Fruit fly (Drosophila melanogaster): Measurements from ENCODE around the gene scny.
A peak's percentile ranks its signal among the peaks of the same experiment; 100 is the strongest.

- TF ChIP-seq Snoo (tag; optimal IDR thresholded peaks at IDR 0.05) = peak; percentile 13
- no peak for TF ChIP-seq CG4496 (GFP tag; IDR thresholded peaks at IDR 0.05)
- no peak for TF ChIP-seq gl (tag; optimal IDR thresholded peaks at IDR 0.05)
- TF ChIP-seq fd96Ca (GFP tag; IDR thresholded peaks at IDR 0.05) = 0 out of 3 replicates have a peak, but pooled peaks have one; percentile 28
- no peak for TF ChIP-seq EcR (GFP tag; optimal IDR thresholded peaks at IDR 0.05)
- no peak for TF ChIP-seq CG32121 (GFP tag; IDR thresholded peaks at IDR 0.05)
- no peak for TF ChIP-seq CG15710 (tag; optimal IDR thresholded peaks at IDR 0.05)
- TF ChIP-seq CG8159 (tag; optimal IDR thresholded peaks at IDR 0.05) = no peak
- TF ChIP-seq rn (GFP tag; IDR thresholded peaks at IDR 0.05) = no peak
- TF ChIP-seq Ets98B (GFP tag; IDR thresholded peaks at IDR 0.05) = no peak
- no peak for TF ChIP-seq CG8301 (tag; optimal IDR thresholded peaks at IDR 0.05)
- TF ChIP-seq CG10348 (GFP tag; IDR thresholded peaks at IDR 0.05) = no peak
- no peak for TF ChIP-seq CG17806 (tag; optimal IDR thresholded peaks at IDR 0.05)
- TF ChIP-seq Pif1B (GFP tag; optimal IDR thresholded peaks at IDR 0.05) = no peak
These were observed 50.5 kb downstream of the scny start for dm6 chr3L:5819310-5819709.

Measured in whole organism, pupa.